Worm (Caenorhabditis elegans) whole organism, mixed stage, embryonic: ENCODE data around the gene fbxb-85.

Source experiments
- M03D4.4 ChIP-seq: sonication (generic microtip); optimal IDR thresholded peaks from 2 replicates; lab custom pipeline; 2017; ENCODE audit warnings: mild to moderate bottlenecking, missing genetic modification characterization, missing compliant biosample characterization
- bed-3 ChIP-seq: fragments of 200-800 bp; sonication (Bioruptor generic); optimal IDR thresholded peaks from 3 replicates; lab custom pipeline; 2018; ENCODE audit warnings: mild to moderate bottlenecking, missing genetic modification characterization, moderate library complexity, missing compliant biosample characterization
- blmp-1 ChIP-seq: fragments of 150-350 bp; optimal IDR thresholded peaks from 2 replicates; lab custom pipeline; 2014; ENCODE audit warnings: missing biosample characterization, missing genetic modification characterization
- ceh-43 ChIP-seq: fragments of 200-800 bp; sonication (Bioruptor generic); optimal IDR thresholded peaks from 2 replicates; lab custom pipeline; 2018; ENCODE audit warnings: mild to moderate bottlenecking, missing genetic modification characterization, moderate library complexity, missing compliant biosample characterization
- ceh-83 ChIP-seq: fragments of 200-800 bp; sonication (Bioruptor generic); optimal IDR thresholded peaks from 2 replicates; lab custom pipeline; 2018; ENCODE audit warnings: mild to moderate bottlenecking, missing genetic modification characterization, missing compliant biosample characterization
- ces-1 ChIP-seq: fragments of 150-350 bp; optimal IDR thresholded peaks from 2 replicates; lab custom pipeline; 2014; ENCODE audit warnings: missing biosample characterization, missing genetic modification reagents, missing genetic modification characterization
- cnd-1 ChIP-seq: fragments of 200-800 bp; sonication (Bioruptor generic); optimal IDR thresholded peaks from 2 replicates; lab custom pipeline; 2018; ENCODE audit warnings: mild to moderate bottlenecking, missing genetic modification characterization, missing compliant biosample characterization
- drap-1 ChIP-seq: fragments of 200-800 bp; sonication (Bioruptor generic); optimal IDR thresholded peaks from 3 replicates; lab custom pipeline; 2018; ENCODE audit warnings: mild to moderate bottlenecking, missing genetic modification characterization, missing compliant biosample characterization
- elt-1 ChIP-seq: sonication (generic microtip); optimal IDR thresholded peaks from 2 replicates; lab custom pipeline; 2017; ENCODE audit warnings: missing genetic modification characterization, mild to moderate bottlenecking, missing compliant biosample characterization, antibody characterized with exemption, moderate library complexity, borderline replicate concordance; ENCODE audit not compliant: insufficient read depth
- elt-3 ChIP-seq: fragments of 150-350 bp; optimal IDR thresholded peaks from 2 replicates; lab custom pipeline; 2014; ENCODE audit warnings: missing biosample characterization, missing genetic modification characterization
- flh-1 ChIP-seq: fragments of 200-800 bp; sonication (Bioruptor generic); optimal IDR thresholded peaks from 2 replicates; lab custom pipeline; 2018; ENCODE audit warnings: mild to moderate bottlenecking, missing genetic modification characterization, moderate library complexity, missing compliant biosample characterization
- ham-2 ChIP-seq: fragments of 200-800 bp; sonication (Bioruptor generic); optimal IDR thresholded peaks from 2 replicates; lab custom pipeline; 2018; ENCODE audit warnings: mild to moderate bottlenecking, missing genetic modification characterization, missing compliant biosample characterization
- hlh-1 ChIP-seq: fragments of 150-350 bp; optimal IDR thresholded peaks from 2 replicates; lab custom pipeline; 2014; ENCODE audit warnings: missing biosample characterization, missing genetic modification reagents, missing genetic modification characterization
- lin-13 ChIP-seq: fragments of 150-350 bp; optimal IDR thresholded peaks from 2 replicates; lab custom pipeline; 2014; ENCODE audit warnings: missing biosample characterization, missing genetic modification characterization
- lin-32 ChIP-seq: fragments of 200-800 bp; sonication (Bioruptor generic); optimal IDR thresholded peaks from 2 replicates; lab custom pipeline; 2018; ENCODE audit warnings: mild to moderate bottlenecking, missing genetic modification characterization, missing compliant biosample characterization
- lsy-2 ChIP-seq: fragments of 150-350 bp; optimal IDR thresholded peaks from 2 replicates; lab custom pipeline; 2014; ENCODE audit warnings: missing biosample characterization, missing genetic modification characterization
- mab-5 ChIP-seq: fragments of 150-350 bp; optimal IDR thresholded peaks from 2 replicates; lab custom pipeline; 2014; ENCODE audit warnings: missing biosample characterization, missing genetic modification characterization
- mep-1 ChIP-seq: fragments of 150-350 bp; optimal IDR thresholded peaks from 2 replicates; lab custom pipeline; 2017; ENCODE audit warnings: missing biosample characterization, missing genetic modification reagents, missing genetic modification characterization, inconsistent platforms
- mls-2 ChIP-seq: sonication (generic microtip); optimal IDR thresholded peaks from 2 replicates; lab custom pipeline; 2016; ENCODE audit warnings: mild to moderate bottlenecking, missing genetic modification characterization, moderate library complexity, missing compliant biosample characterization
- nhr-12 ChIP-seq: fragments of 150-350 bp; optimal IDR thresholded peaks from 2 replicates; lab custom pipeline; 2014; ENCODE audit warnings: missing biosample characterization, missing genetic modification characterization
- nhr-2 ChIP-seq: fragments of 150-350 bp; optimal IDR thresholded peaks from 2 replicates; lab custom pipeline; 2014; ENCODE audit warnings: missing biosample characterization, missing genetic modification characterization
- nhr-237 ChIP-seq: fragments of 150-350 bp; optimal IDR thresholded peaks from 2 replicates; lab custom pipeline; 2014; ENCODE audit warnings: missing biosample characterization, missing genetic modification characterization
- nhr-28 ChIP-seq: fragments of 150-350 bp; optimal IDR thresholded peaks from 2 replicates; lab custom pipeline; 2014; ENCODE audit warnings: missing biosample characterization, missing genetic modification characterization
- nhr-76 ChIP-seq: sonication (generic microtip); optimal IDR thresholded peaks from 2 replicates; lab custom pipeline; 2017; ENCODE audit warnings: missing biosample characterization, missing genetic modification characterization
- pha-4 ChIP-seq: fragments of 150-350 bp; optimal IDR thresholded peaks from 2 replicates; lab custom pipeline; 2018; ENCODE audit warnings: missing biosample characterization, missing genetic modification reagents, missing genetic modification characterization
- sem-2 ChIP-seq: fragments of 200-800 bp; sonication (Bioruptor generic); optimal IDR thresholded peaks from 2 replicates; lab custom pipeline; 2018; ENCODE audit warnings: mild to moderate bottlenecking, missing genetic modification characterization, missing compliant biosample characterization
- sptf-1 ChIP-seq: sonication (generic microtip); optimal IDR thresholded peaks from 2 replicates; lab custom pipeline; 2017; ENCODE audit warnings: mild to moderate bottlenecking, missing genetic modification characterization, moderate library complexity, missing compliant biosample characterization
- tbx-8 ChIP-seq: fragments of 200-800 bp; sonication (Bioruptor generic); optimal IDR thresholded peaks from 2 replicates; lab custom pipeline; 2018; ENCODE audit warnings: mild to moderate bottlenecking, missing genetic modification characterization, moderate library complexity, missing compliant biosample characterization
- unc-120 ChIP-seq: sonication (generic microtip); optimal IDR thresholded peaks from 2 replicates; lab custom pipeline; 2017; ENCODE audit warnings: missing genetic modification characterization, missing compliant biosample characterization; ENCODE audit not compliant: poor library complexity, severe bottlenecking
- unc-39 ChIP-seq: fragments of 150-350 bp; optimal IDR thresholded peaks from 2 replicates; lab custom pipeline; 2014; ENCODE audit warnings: missing biosample characterization, missing genetic modification characterization
- unc-62 ChIP-seq: fragments of 150-350 bp; optimal IDR thresholded peaks from 2 replicates; lab custom pipeline; 2014; ENCODE audit warnings: missing biosample characterization, missing genetic modification reagents, missing genetic modification characterization
- zip-8 ChIP-seq: fragments of 150-350 bp; optimal IDR thresholded peaks from 2 replicates; lab custom pipeline; 2014; ENCODE audit warnings: missing biosample characterization, missing genetic modification characterization
- ztf-11 ChIP-seq: fragments of 150-350 bp; optimal IDR thresholded peaks from 2 replicates; lab custom pipeline; 2014; ENCODE audit warnings: missing biosample characterization, missing genetic modification characterization

The fbxb-85 gene

ce11 chrIII:10881996-10882395 lies 33.2 kb upstream of the fbxb-85 start:
- TF ChIP-seq pha-4 (tag; lab: Kevin White, UChicago) (peak; percentile 52), lsy-2 (tag; lab: Kevin White, UChicago) (peak; percentile 24), nhr-76 (no peak), mep-1 (tag; lab: Kevin White, UChicago) (peak; percentile 26), ham-2 (no peak), lin-13 (tag; lab: Kevin White, UChicago) (peak; percentile 47), ces-1 (GFP tag; lab: Kevin White, UChicago) (peak; percentile 77), tbx-8 (GFP tag; lab: Kevin White, UChicago) (no peak), unc-62 (GFP tag; lab: Kevin White, UChicago) (no peak), M03D4.4 (tag; lab: Kevin White, UChicago) (peak; percentile 7)

DNA sequence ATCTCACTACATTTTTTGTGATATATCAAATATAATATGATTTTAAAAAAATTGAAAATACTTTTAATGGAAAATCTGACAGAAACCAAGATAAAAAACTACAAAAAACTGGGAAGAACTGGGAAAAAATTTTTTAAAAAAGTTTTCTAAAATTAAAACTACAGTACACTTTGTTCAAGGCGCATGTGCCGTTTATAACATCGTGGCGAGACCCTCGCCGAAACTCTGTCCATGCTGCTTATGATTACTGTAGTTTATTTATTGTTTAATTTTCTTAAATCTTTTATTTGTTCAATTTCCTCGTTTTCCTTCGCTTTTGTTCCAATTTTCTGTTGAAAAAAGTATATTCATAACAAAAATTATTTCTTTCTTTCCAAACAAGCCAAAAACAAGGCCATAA lies 32.7 kb upstream of the fbxb-85 start, which contains the start of gene athp-1:
Gene athp-1 (plus strand): TSS at position 305 of the 400 bp plus-strand sequence.
- no peak for TF ChIP-seq unc-39 (tag; lab: Kevin White, UChicago)
- no peak for TF ChIP-seq ces-1 (GFP tag; lab: Kevin White, UChicago)
- TF ChIP-seq unc-62 (GFP tag; lab: Kevin White, UChicago), result no peak
- no peak for TF ChIP-seq tbx-8 (GFP tag; lab: Kevin White, UChicago)
- TF ChIP-seq ztf-11 (tag; lab: Kevin White, UChicago), result no peak
- no peak for TF ChIP-seq blmp-1 (tag; lab: Kevin White, UChicago)
- TF ChIP-seq zip-8 (tag; lab: Kevin White, UChicago), result no peak
- no peak for TF ChIP-seq elt-3 (tag; lab: Kevin White, UChicago)
- TF ChIP-seq lin-13 (tag; lab: Kevin White, UChicago), result no peak
- no peak for TF ChIP-seq drap-1 (GFP tag; lab: Kevin White, UChicago)
- no peak for TF ChIP-seq M03D4.4 (tag; lab: Kevin White, UChicago)
- no peak for TF ChIP-seq ceh-43 (GFP tag; lab: Kevin White, UChicago)
- no peak for TF ChIP-seq bed-3 (GFP tag; lab: Kevin White, UChicago)
- no peak for TF ChIP-seq unc-120 (tag; lab: Kevin White, UChicago)
- TF ChIP-seq nhr-12 (tag; lab: Kevin White, UChicago), result no peak
- TF ChIP-seq nhr-28 (tag; lab: Kevin White, UChicago), result no peak
- TF ChIP-seq mep-1 (tag; lab: Kevin White, UChicago), result no peak
- TF ChIP-seq cnd-1 (tag; lab: Kevin White, UChicago), result no peak
- no peak for TF ChIP-seq ceh-83
- TF ChIP-seq flh-1 (GFP tag; lab: Kevin White, UChicago), result no peak
- TF ChIP-seq, all 35 proteins: peak for 0

DNA sequence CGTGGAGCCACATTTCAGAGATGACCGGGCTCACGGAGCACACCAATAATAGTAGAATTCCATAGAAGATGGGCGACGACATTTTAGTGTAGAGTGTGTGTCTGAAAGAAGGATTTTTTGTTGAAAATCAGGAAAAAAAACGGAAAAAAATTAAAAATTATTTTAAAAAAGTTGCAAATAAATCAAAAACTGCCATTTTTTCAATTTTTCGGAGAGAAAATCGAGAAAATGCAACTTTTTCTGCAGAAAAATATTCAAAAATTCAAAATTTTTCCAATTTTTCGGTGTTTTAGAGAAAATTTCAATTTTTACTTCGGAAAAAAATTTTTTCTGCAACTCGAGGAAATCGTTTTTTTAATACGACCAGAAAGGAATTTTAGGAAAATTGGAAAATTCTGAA lies 31.3 kb upstream of the fbxb-85 start, which contains the start of gene C44B9.3:
Gene C44B9.3 (minus strand): TSS at position 101 of the 400 bp plus-strand sequence.
- TF ChIP-seq lin-32 (GFP tag; lab: Kevin White, UChicago), result no peak
- no peak for TF ChIP-seq cnd-1 (tag; lab: Kevin White, UChicago)
- no peak for TF ChIP-seq elt-1 (tag; lab: Kevin White, UChicago)
- no peak for TF ChIP-seq unc-62 (GFP tag; lab: Kevin White, UChicago)

DNA sequence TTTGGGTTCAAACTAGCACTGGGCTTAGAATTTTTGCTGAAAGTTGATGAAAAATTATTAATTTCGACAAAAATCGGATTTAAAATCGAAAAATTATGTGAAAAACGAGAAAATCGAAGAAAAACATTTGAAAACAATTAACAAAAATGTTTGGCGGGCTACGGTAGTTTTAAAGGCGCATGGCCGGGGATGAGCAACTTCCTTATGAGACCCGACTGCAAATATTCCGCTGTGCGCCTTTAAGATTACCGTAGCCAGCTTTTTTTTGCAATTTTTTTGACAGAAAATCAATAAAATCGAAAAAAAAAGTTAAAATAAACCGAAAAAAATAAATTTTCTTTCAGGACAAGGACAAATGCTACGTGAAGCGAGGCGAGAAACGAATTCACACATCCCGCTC lies 28.8 kb upstream of the fbxb-85 start:
- TF ChIP-seq lin-32 (GFP tag; lab: Kevin White, UChicago), result no peak
- no peak for TF ChIP-seq mab-5
- no peak for TF ChIP-seq ceh-83
- TF ChIP-seq tbx-8 (GFP tag; lab: Kevin White, UChicago), result no peak
- TF ChIP-seq nhr-2 (tag; lab: Kevin White, UChicago), result no peak
- no peak for TF ChIP-seq zip-8 (tag; lab: Kevin White, UChicago)
- no peak for TF ChIP-seq nhr-237 (tag; lab: Kevin White, UChicago)
- TF ChIP-seq hlh-1 (tag; lab: Kevin White, UChicago), result no peak
- no peak for TF ChIP-seq ceh-43 (GFP tag; lab: Kevin White, UChicago)
- TF ChIP-seq lsy-2 (tag; lab: Kevin White, UChicago), result no peak
- TF ChIP-seq unc-120 (tag; lab: Kevin White, UChicago), result no peak
- no peak for TF ChIP-seq elt-1 (tag; lab: Kevin White, UChicago)
- no peak for TF ChIP-seq mls-2
- TF ChIP-seq M03D4.4 (tag; lab: Kevin White, UChicago), result no peak
- TF ChIP-seq lin-13 (tag; lab: Kevin White, UChicago), result no peak
- TF ChIP-seq nhr-76, result no peak
- TF ChIP-seq ces-1 (GFP tag; lab: Kevin White, UChicago), result no peak
- TF ChIP-seq sptf-1 (tag; lab: Kevin White, UChicago), result no peak
- TF ChIP-seq sem-2 (GFP tag; lab: Kevin White, UChicago), result no peak
- TF ChIP-seq, all 35 proteins: peak for 0
